Fruit fly (Drosophila melanogaster): ENCODE measurements around the gene RnrL.

- TF ChIP-seq ara (GFP tag; IDR thresholded peaks at IDR 0.05) (no peak), sim (GFP tag; IDR thresholded peaks at IDR 0.05) (peak; percentile 43; the same call in 1 of the 2 replicates), pnt (GFP tag; optimal IDR thresholded peaks at IDR 0.05) (no peak), Drgx (GFP tag; IDR thresholded peaks at IDR 0.05) (peak; percentile 63), HLH3B (GFP tag; IDR thresholded peaks at IDR 0.05) (no peak)
Observed at dm6 chr2L:10276846-10277245, 50.9 kb downstream of the RnrL start.

All from whole organism, embryonic.